Fruit fly (Drosophila melanogaster) whole organism, embryonic: ENCODE data around the gene CG4101.

ENCODE experiments used
- Atf6 ChIP-seq: fragments of 200-800 bp; sonication (Bioruptor generic); IDR thresholded peaks from 2 replicates; pipeline ENCODE4 v1.3.6; 2022; ENCODE audit warnings: missing biosample characterization, missing genetic modification characterization
- Awh ChIP-seq: fragments of 200-800 bp; sonication (Bioruptor generic); IDR thresholded peaks from 2 replicates; pipeline ENCODE4, ENCODE4 v1.3.6; 2022; ENCODE audit warnings: missing biosample characterization, missing genetic modification characterization
- CG10366 ChIP-seq: fragments of 200-800 bp; sonication (Bioruptor generic); IDR thresholded peaks from 2 replicates; pipeline ENCODE4 v1.3.6; 2022; ENCODE audit warnings: missing biosample characterization, missing genetic modification characterization
- CG10543 ChIP-seq: fragments of 200-800 bp; sonication (Bioruptor generic); optimal IDR thresholded peaks from 3 replicates; lab custom pipeline; 2017; ENCODE audit warnings: missing biosample characterization, mild to moderate bottlenecking, missing genetic modification characterization, moderate library complexity
- CG10979 ChIP-seq: fragments of 200-800 bp; sonication (Bioruptor generic); optimal IDR thresholded peaks from 2 replicates; lab custom pipeline; 2018; ENCODE audit warnings: missing biosample characterization, mild to moderate bottlenecking, missing genetic modification characterization, moderate library complexity
- CG12659 ChIP-seq: fragments of 200-800 bp; sonication (Bioruptor generic); optimal IDR thresholded peaks from 3 replicates; lab custom pipeline; 2017; ENCODE audit warnings: mild to moderate bottlenecking, missing biosample characterization, missing genetic modification reagents, missing genetic modification characterization
- CG17359 ChIP-seq: fragments of 200-800 bp; sonication (Bioruptor generic); optimal IDR thresholded peaks from 3 replicates; lab custom pipeline; 2018; ENCODE audit warnings: missing biosample characterization, mild to moderate bottlenecking, missing genetic modification characterization, moderate library complexity
- CG17802 ChIP-seq: fragments of 200-800 bp; sonication (Bioruptor generic); optimal IDR thresholded peaks from 2 replicates; lab custom pipeline; 2018; ENCODE audit warnings: missing biosample characterization, mild to moderate bottlenecking, missing genetic modification characterization, moderate library complexity
- CG2129 ChIP-seq: fragments of 200-800 bp; sonication (Bioruptor generic); IDR thresholded peaks from 2 replicates; pipeline ENCODE4 v1.3.6; 2022; ENCODE audit warnings: missing biosample characterization, missing genetic modification characterization; ENCODE audit not compliant: partially characterized antibody
- CG2875 ChIP-seq: fragments of 200-800 bp; sonication (Bioruptor generic); optimal IDR thresholded peaks from 2 replicates; lab custom pipeline; 2017; ENCODE audit warnings: missing biosample characterization, mild to moderate bottlenecking, missing genetic modification characterization, missing genetic modification reagents
- CG31224 ChIP-seq: fragments of 200-800 bp; sonication (Bioruptor generic); IDR thresholded peaks from 2 replicates; pipeline ENCODE4 v1.3.6; 2022; ENCODE audit warnings: missing biosample characterization, missing genetic modification characterization
- CG34376 ChIP-seq: fragments of 200-800 bp; sonication (Bioruptor generic); optimal IDR thresholded peaks from 2 replicates; lab custom pipeline; 2018; ENCODE audit warnings: missing biosample characterization, mild to moderate bottlenecking, missing genetic modification characterization
- CG3838 ChIP-seq: fragments of 200-800 bp; sonication (Bioruptor generic); optimal IDR thresholded peaks from 3 replicates; lab custom pipeline; 2016; ENCODE audit warnings: missing biosample characterization, missing genetic modification characterization
- CG42726 ChIP-seq: fragments of 200-800 bp; sonication (Bioruptor generic); IDR thresholded peaks from 2 replicates; pipeline ENCODE4 v1.3.6; 2022; ENCODE audit warnings: missing biosample characterization, missing genetic modification characterization; ENCODE audit not compliant: partially characterized antibody
- CG4282 ChIP-seq: fragments of 200-800 bp; sonication (Bioruptor generic); optimal IDR thresholded peaks from 2 replicates; lab custom pipeline; 2016; ENCODE audit warnings: missing biosample characterization, missing genetic modification characterization
- CG4820 ChIP-seq: fragments of 200-800 bp; sonication (Bioruptor generic); optimal IDR thresholded peaks from 3 replicates; lab custom pipeline; 2016; ENCODE audit warnings: missing biosample characterization, missing genetic modification characterization
- CG6254 ChIP-seq: fragments of 200-800 bp; sonication (Bioruptor generic); optimal IDR thresholded peaks from 3 replicates; lab custom pipeline; 2017; ENCODE audit warnings: mild to moderate bottlenecking, missing biosample characterization, missing genetic modification reagents, missing genetic modification characterization
- CG6765 ChIP-seq: fragments of 200-800 bp; sonication (Bioruptor generic); optimal IDR thresholded peaks from 3 replicates; lab custom pipeline; 2017; ENCODE audit warnings: missing biosample characterization, mild to moderate bottlenecking, missing genetic modification characterization
- CG7786 ChIP-seq: fragments of 200-800 bp; sonication (Bioruptor generic); optimal IDR thresholded peaks from 2 replicates; lab custom pipeline; 2016; ENCODE audit warnings: missing biosample characterization, missing genetic modification characterization
- CG8924 ChIP-seq: fragments of 200-800 bp; optimal IDR thresholded peaks from 3 replicates; lab custom pipeline; 2019; ENCODE audit warnings: missing biosample characterization, mild to moderate bottlenecking, missing genetic modification characterization, moderate library complexity
- CTCF ChIP-seq: fragments of 200-800 bp; sonication (Bioruptor generic); optimal IDR thresholded peaks from 2 replicates; lab custom pipeline; 2017; ENCODE audit warnings: missing biosample characterization, mild to moderate bottlenecking, missing genetic modification characterization, moderate library complexity
- Deaf1 ChIP-seq: fragments of 200-800 bp; optimal IDR thresholded peaks from 3 replicates; lab custom pipeline; 2019; ENCODE audit warnings: missing biosample characterization, mild to moderate bottlenecking, missing genetic modification characterization, moderate library complexity
- Dip3 ChIP-seq: fragments of 200-800 bp; sonication (Bioruptor generic); optimal IDR thresholded peaks from 3 replicates; lab custom pipeline; 2016; ENCODE audit warnings: missing biosample characterization, missing genetic modification characterization
- Hmx ChIP-seq: fragments of 200-800 bp; sonication (Bioruptor generic); optimal IDR thresholded peaks from 2 replicates; lab custom pipeline; 2016; ENCODE audit warnings: missing biosample characterization, missing genetic modification characterization
- Hr51 ChIP-seq, 2 experiments: fragments of 200-800 bp; sonication (Bioruptor generic); optimal IDR thresholded peaks; 2 replicates in 1 of 2; 3 replicates in 1 of 2; lab custom pipeline; 2016 to 2018; ENCODE audit warnings: missing biosample characterization in 2 of 2, missing genetic modification characterization in 2 of 2, mild to moderate bottlenecking in 1 of 2, moderate library complexity in 1 of 2
- Myb ChIP-seq: fragments of 200-800 bp; sonication (Bioruptor generic); optimal IDR thresholded peaks from 2 replicates; lab custom pipeline; 2016; ENCODE audit warnings: missing biosample characterization, missing genetic modification characterization
- Nf-YB ChIP-seq: fragments of 200-800 bp; sonication (Bioruptor generic); optimal IDR thresholded peaks from 3 replicates; lab custom pipeline; 2019; ENCODE audit warnings: missing biosample characterization, mild to moderate bottlenecking, missing genetic modification characterization, moderate library complexity
- Oli ChIP-seq: fragments of 200-800 bp; sonication (Bioruptor generic); optimal IDR thresholded peaks from 2 replicates; lab custom pipeline; 2018; ENCODE audit warnings: missing biosample characterization, mild to moderate bottlenecking, missing genetic modification characterization, moderate library complexity
- Spps ChIP-seq: fragments of 200-800 bp; sonication (Bioruptor generic); optimal IDR thresholded peaks from 2 replicates; lab custom pipeline; 2018; ENCODE audit warnings: missing biosample characterization, mild to moderate bottlenecking, missing genetic modification characterization
- Sry-δ ChIP-seq: fragments of 200-800 bp; sonication (Bioruptor generic); optimal IDR thresholded peaks from 2 replicates; lab custom pipeline; 2016; ENCODE audit warnings: missing biosample characterization, missing genetic modification characterization
- ac ChIP-seq: fragments of 200-800 bp; sonication (Bioruptor generic); optimal IDR thresholded peaks from 3 replicates; lab custom pipeline; 2017; ENCODE audit warnings: missing biosample characterization, mild to moderate bottlenecking, missing genetic modification characterization
- aop ChIP-seq: fragments of 200-800 bp; sonication (Bioruptor generic); IDR thresholded peaks from 2 replicates; pipeline ENCODE4 v1.3.6; 2022; ENCODE audit warnings: missing biosample characterization, missing genetic modification characterization
- bigmax ChIP-seq: fragments of 200-800 bp; sonication (Bioruptor generic); optimal IDR thresholded peaks from 2 replicates; lab custom pipeline; 2018; ENCODE audit warnings: missing biosample characterization, mild to moderate bottlenecking, missing genetic modification characterization
- cad ChIP-seq: fragments of >200 bp; optimal IDR thresholded peaks from 2 replicates; lab custom pipeline; 2017; ENCODE audit warnings: missing biosample characterization, missing genetic modification characterization
- corto ChIP-seq: fragments of 200-800 bp; sonication (Bioruptor generic); optimal IDR thresholded peaks from 2 replicates; lab custom pipeline; 2016; ENCODE audit warnings: missing biosample characterization, mild to moderate bottlenecking, missing genetic modification characterization, moderate library complexity
- esg ChIP-seq: fragments of 200-800 bp; sonication (Bioruptor generic); conservative IDR thresholded peaks from 2 replicates; pipeline ENCODE4 v1.3.6; 2022; ENCODE audit warnings: missing biosample characterization, missing genetic modification characterization
- fd96Cb ChIP-seq: fragments of 200-800 bp; sonication (Bioruptor generic); optimal IDR thresholded peaks from 2 replicates; lab custom pipeline; 2018; ENCODE audit warnings: missing biosample characterization, mild to moderate bottlenecking, missing genetic modification characterization, moderate library complexity
- gt ChIP-seq: fragments of 200-800 bp; sonication (Bioruptor generic); IDR thresholded peaks from 2 replicates; pipeline ENCODE4 v1.3.6; 2022; ENCODE audit warnings: missing biosample characterization, missing genetic modification characterization
- h ChIP-seq: fragments of >200 bp; optimal IDR thresholded peaks from 2 replicates; lab custom pipeline; 2017
- hth ChIP-seq: fragments of >200 bp; optimal IDR thresholded peaks from 2 replicates; lab custom pipeline; 2017; ENCODE audit warnings: inconsistent platforms
- ind ChIP-seq: fragments of 200-800 bp; sonication (Bioruptor generic); optimal IDR thresholded peaks from 3 replicates; lab custom pipeline; 2016; ENCODE audit warnings: missing biosample characterization, missing genetic modification characterization
- lilli ChIP-seq: fragments of 200-800 bp; sonication (Bioruptor generic); optimal IDR thresholded peaks from 3 replicates; lab custom pipeline; 2016; ENCODE audit warnings: missing biosample characterization, missing genetic modification characterization
- luna ChIP-seq: fragments of 200-800 bp; sonication (Bioruptor generic); optimal IDR thresholded peaks from 2 replicates; lab custom pipeline; 2016; ENCODE audit warnings: missing biosample characterization, missing genetic modification characterization
- maf-S ChIP-seq: fragments of 200-800 bp; sonication (Bioruptor generic); optimal IDR thresholded peaks from 2 replicates; lab custom pipeline; 2016; ENCODE audit warnings: missing biosample characterization, missing genetic modification characterization
- oc ChIP-seq: fragments of 200-800 bp; sonication (Bioruptor generic); optimal IDR thresholded peaks from 2 replicates; lab custom pipeline; 2018; ENCODE audit warnings: missing biosample characterization, mild to moderate bottlenecking, missing genetic modification characterization, moderate library complexity
- onecut ChIP-seq: fragments of 200-800 bp; sonication (Bioruptor generic); IDR thresholded peaks from 2 replicates; pipeline ENCODE4 v1.3.6; 2022; ENCODE audit warnings: missing biosample characterization, missing genetic modification characterization
- run ChIP-seq: fragments of 200-800 bp; sonication (Bioruptor generic); optimal IDR thresholded peaks from 3 replicates; lab custom pipeline; 2018; ENCODE audit warnings: missing biosample characterization, mild to moderate bottlenecking, missing genetic modification characterization
- sim ChIP-seq: fragments of 200-800 bp; sonication (Bioruptor generic); IDR thresholded peaks from 2 replicates; pipeline ENCODE4 v1.3.6; 2022; ENCODE audit warnings: missing biosample characterization, missing genetic modification characterization
- sna ChIP-seq: fragments of 200-800 bp; sonication (Bioruptor generic); IDR thresholded peaks from 2 replicates; pipeline ENCODE4 v1.3.6; 2022; ENCODE audit warnings: missing biosample characterization, missing genetic modification characterization; ENCODE audit not compliant: partially characterized antibody
- tgo ChIP-seq: fragments of 200-800 bp; sonication (Bioruptor generic); IDR thresholded peaks from 3 replicates; pipeline ENCODE4 v1.3.6; 2022; ENCODE audit warnings: missing biosample characterization, missing genetic modification characterization
- tna ChIP-seq: fragments of 200-800 bp; sonication (Bioruptor generic); IDR thresholded peaks from 2 replicates; pipeline ENCODE4 v1.3.6; 2022; ENCODE audit warnings: missing biosample characterization, missing genetic modification characterization; ENCODE audit not compliant: partially characterized antibody
- vnd ChIP-seq: fragments of 200-800 bp; sonication (Bioruptor generic); IDR thresholded peaks from 3 replicates; pipeline ENCODE4 v1.3.6; 2022; ENCODE audit warnings: missing biosample characterization, missing genetic modification characterization; ENCODE audit not compliant: partially characterized antibody

CG4101 gene

dm6 chr3L:16609120-16609519 lies 3.2 kb upstream of the CG4101 start, which contains the start of gene CG4098 (continued):
- peak; percentile 33 for TF ChIP-seq CG4282 (GFP tag; lab: Kevin White, UChicago)
- TF ChIP-seq CG17359 (tag; lab: Kevin White, UChicago): peak; percentile 53
- no peak for TF ChIP-seq aop (GFP tag; lab: Robert Waterston, UW)
- no peak for TF ChIP-seq Nf-YB (GFP tag; lab: Kevin White, UChicago)
- peak; percentile 61 for TF ChIP-seq Myb (GFP tag; lab: Kevin White, UChicago)
- TF ChIP-seq Hr51 (GFP tag; optimal IDR thresholded peaks at IDR 0.05; lab: Kevin White, UChicago): peak; percentile 7 to 39
- no peak for TF ChIP-seq gt (GFP tag; lab: Robert Waterston, UW)
- TF ChIP-seq ind: peak; percentile 75
- no peak for TF ChIP-seq hth (lab: Kevin White, UChicago)
- TF ChIP-seq fd96Cb: peak; percentile 17
- peak; percentile 39; the same call in 1 of the 2 replicates for TF ChIP-seq Awh (GFP tag; lab: Robert Waterston, UW)
- peak; percentile 76 for TF ChIP-seq CG10366 (GFP tag; lab: Robert Waterston, UW)
- no peak for TF ChIP-seq run (tag; lab: Kevin White, UChicago)
- TF ChIP-seq maf-S: peak; percentile 19
- no peak for TF ChIP-seq CG6254 (GFP tag; lab: Kevin White, UChicago)
- TF ChIP-seq onecut: peak; percentile 56
- peak; percentile 51 for TF ChIP-seq Sry-δ (GFP tag; lab: Kevin White, UChicago)
- no peak for TF ChIP-seq CG17802 (tag; lab: Kevin White, UChicago)
- TF ChIP-seq CG10543 (GFP tag; lab: Kevin White, UChicago): peak; percentile 27
- TF ChIP-seq tgo: peak; percentile 69
- TF ChIP-seq vnd (GFP tag; lab: Robert Waterston, UW): no peak
- no peak for TF ChIP-seq sna (GFP tag; lab: Robert Waterston, UW)
- no peak for TF ChIP-seq Deaf1 (tag; lab: Kevin White, UChicago)
- TF ChIP-seq CG31224 (GFP tag; lab: Robert Waterston, UW): peak; percentile 30; the same call in 1 of the 2 replicates
- TF ChIP-seq Atf6: peak; percentile 67
- TF ChIP-seq sim: no peak
- peak; percentile 32; the same call in 1 of the 2 replicates for TF ChIP-seq esg (GFP tag; lab: Robert Waterston, UW)
- TF ChIP-seq lilli: peak; percentile 84
- peak; percentile 17 for TF ChIP-seq corto
- TF ChIP-seq CG2875 (GFP tag; lab: Kevin White, UChicago): no peak
- TF ChIP-seq Oli (tag; lab: Kevin White, UChicago): peak; percentile 1
- TF ChIP-seq CG12659 (GFP tag; lab: Kevin White, UChicago): peak; percentile 70
- no peak for TF ChIP-seq h
- no peak for TF ChIP-seq CG42726
- no peak for TF ChIP-seq bigmax (GFP tag; lab: Kevin White, UChicago)
- TF ChIP-seq Dip3: peak; percentile 55
- no peak for TF ChIP-seq CG4820 (GFP tag; lab: Kevin White, UChicago)
- no peak for TF ChIP-seq Hmx (GFP tag; lab: Kevin White, UChicago)
- TF ChIP-seq CG2129 (GFP tag; lab: Robert Waterston, UW): no peak
- peak; percentile 47 for TF ChIP-seq CG34376
- TF ChIP-seq CTCF (GFP tag; lab: Kevin White, UChicago): no peak
- TF ChIP-seq CG7786: peak; percentile 68
- no peak for TF ChIP-seq oc (tag; lab: Kevin White, UChicago)
- TF ChIP-seq ac (GFP tag; lab: Kevin White, UChicago): no peak
- TF ChIP-seq CG6765 (GFP tag; lab: Kevin White, UChicago): no peak
- no peak for TF ChIP-seq CG3838 (GFP tag; lab: Kevin White, UChicago)
- TF ChIP-seq luna (GFP tag; lab: Kevin White, UChicago): peak; percentile 10
- peak; percentile 34 for TF ChIP-seq CG10979 (tag; lab: Kevin White, UChicago)
- no peak for TF ChIP-seq cad (GFP tag; lab: Kevin White, UChicago)
- peak; percentile 1 for TF ChIP-seq CG8924
- no peak for TF ChIP-seq Spps
- TF ChIP-seq tna (GFP tag; lab: Robert Waterston, UW): no peak
